Fruit fly (Drosophila melanogaster) ovary, adult (tissue): ENCODE measurements around the gene Ciz1.

Experiments used
- CG17801 ChIP-seq: fragments of 200-800 bp; optimal IDR thresholded peaks from 2 replicates; lab custom pipeline; 2019; ENCODE audit warnings: missing biosample characterization, mild to moderate bottlenecking, missing genetic modification characterization, moderate library complexity; ENCODE audit not compliant: partially characterized antibody

The Ciz1 gene

DNA sequence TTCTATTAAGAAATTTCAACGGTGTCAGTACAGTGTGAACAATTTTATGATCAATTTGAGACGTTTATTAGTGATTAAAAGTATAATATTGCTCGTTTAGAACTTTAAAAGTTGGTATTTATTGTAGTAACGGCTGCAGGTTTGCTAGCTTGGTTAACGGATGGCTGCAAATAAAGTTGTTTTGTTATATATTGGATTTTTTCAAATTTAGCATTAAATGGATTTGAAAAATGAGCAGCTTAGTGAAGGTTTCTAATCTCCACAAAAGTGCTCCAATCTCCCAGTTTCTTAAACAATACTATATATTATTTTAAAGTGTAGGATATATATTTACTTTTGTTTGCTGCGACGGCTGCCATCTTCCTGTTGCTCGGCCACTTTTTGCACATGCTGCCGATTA is 7.6 kb downstream of the Ciz1 start:
- TF ChIP-seq CG17801: no peak

DNA sequence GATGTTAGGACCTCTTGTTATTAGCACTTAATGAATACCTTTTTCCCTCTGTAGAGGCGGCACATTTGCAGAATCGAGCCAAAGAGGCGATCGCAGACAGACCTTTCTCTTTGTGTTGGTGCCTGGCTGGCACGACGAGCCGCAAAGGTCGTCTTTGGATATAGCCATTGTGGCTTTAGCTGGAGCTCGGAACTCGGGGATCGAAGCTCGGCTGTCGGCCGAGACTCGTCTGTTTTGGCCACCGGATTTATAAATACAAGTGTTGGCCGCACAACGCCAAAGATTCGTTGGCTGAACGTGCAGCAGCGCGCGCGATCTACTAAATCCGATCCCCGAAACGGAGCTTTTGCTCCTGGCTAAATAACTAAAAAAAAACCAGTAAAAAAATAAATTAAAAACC is 14.2 kb downstream of the Ciz1 start, which contains the start of gene CG34382:
CG34382 (plus strand) TSS at position 301 of the 400 bp plus-strand sequence.
- no peak for TF ChIP-seq CG17801

DNA sequence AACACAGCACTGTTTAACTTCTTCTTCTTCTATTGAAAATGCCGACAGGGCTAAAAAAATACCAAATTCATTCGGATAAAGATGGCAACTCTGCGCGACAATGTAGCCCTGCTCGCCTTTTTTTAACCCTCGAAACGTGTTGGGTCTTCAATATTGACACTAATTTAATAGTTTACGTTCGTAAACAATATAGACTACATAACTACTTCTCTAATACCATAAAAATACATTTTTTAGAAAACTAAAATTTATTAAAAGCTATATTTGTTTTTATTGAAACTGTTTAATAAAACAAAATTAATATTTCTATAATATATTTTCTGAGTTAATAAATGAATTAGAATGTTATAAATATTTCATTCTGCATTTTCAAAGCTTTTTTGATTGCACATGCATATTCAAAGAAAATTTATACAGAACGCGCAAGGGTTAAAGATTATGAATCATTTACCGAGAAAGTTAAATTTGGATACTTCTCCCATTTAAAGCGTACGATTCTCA is 24.2 kb downstream of the Ciz1 start, which contains the start of the genes Taf2 and CalpB:
Taf2 (minus strand) TSS at position 54 of the 501 bp plus-strand sequence.
CalpB (plus strand) TSS at position 133 of the 501 bp plus-strand sequence.
- TF ChIP-seq CG17801: peak; percentile 93

DNA sequence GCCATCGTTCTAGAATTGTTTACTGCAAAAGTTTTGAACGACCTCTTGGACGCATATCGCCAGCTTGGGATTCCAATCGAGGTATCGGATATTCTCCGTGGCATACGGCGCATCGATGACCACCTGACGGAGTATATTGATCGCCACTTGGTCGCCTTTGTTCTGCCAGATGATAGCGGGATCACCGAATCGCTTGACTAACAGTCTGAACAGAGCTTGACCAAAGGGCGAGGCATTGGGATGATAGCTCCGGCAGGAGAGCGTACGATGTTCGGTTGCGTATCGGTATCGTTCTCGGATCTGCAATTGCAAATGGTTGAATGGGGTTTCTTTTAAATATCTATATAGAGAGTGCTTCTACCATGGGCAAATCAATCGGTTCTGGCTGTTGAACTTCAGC is 29.5 kb downstream of the Ciz1 start:
- no peak for TF ChIP-seq CG17801

DNA sequence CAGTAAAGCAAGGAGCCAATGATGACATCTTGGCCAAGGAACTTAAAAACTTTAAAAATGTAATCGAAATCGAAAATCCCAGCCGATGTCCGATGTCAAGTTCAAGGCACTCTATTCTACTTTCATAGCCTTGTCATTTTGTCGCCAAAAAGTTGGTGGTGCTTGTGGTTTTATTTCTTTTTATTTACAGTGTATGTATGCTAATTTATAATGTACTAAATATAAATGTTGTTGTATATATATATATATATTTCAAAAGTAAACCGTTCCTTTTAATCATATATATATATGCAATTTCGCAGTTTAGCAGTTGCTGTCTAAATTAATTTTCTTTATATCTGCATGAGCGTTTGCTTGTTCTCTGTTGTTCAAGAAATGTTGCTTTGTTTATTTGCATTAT is 30.2 kb downstream of the Ciz1 start, which contains the start of the genes CG6709 and Hez:
CG6709 (minus strand) TSS at position 101 of the 400 bp plus-strand sequence.
Hez (minus strand) TSS at position 101 of the 400 bp plus-strand sequence.
- TF ChIP-seq CG17801: no peak

DNA sequence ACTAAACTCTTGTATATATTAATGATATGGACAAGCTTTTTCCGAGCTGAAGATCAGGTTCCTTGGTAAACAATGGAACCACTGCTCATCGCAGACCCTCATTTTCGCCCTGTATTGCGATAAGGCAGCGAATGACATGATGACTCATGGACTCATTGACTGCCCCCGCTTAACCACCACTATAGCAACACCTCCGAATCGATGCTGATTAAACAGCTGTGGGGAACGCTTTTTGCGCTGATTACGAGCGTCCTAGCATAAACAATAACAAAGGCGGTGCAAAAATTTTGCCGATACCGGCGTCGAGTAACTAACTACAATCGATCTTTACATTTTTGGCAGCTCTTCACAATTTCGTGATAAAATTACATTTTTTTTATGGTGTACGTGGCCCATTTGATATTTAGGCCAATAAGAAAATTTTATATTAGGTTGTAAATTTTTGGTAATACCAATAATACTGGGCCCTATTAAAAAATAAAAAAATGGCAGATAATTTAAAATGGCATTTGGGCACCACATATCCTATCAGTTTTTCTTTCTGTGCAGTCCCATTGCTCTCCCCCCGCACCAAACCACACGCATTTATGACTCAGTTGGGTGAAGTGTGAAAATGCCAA is 32.8 kb downstream of the Ciz1 start:
- TF ChIP-seq CG17801: no peak

DNA sequence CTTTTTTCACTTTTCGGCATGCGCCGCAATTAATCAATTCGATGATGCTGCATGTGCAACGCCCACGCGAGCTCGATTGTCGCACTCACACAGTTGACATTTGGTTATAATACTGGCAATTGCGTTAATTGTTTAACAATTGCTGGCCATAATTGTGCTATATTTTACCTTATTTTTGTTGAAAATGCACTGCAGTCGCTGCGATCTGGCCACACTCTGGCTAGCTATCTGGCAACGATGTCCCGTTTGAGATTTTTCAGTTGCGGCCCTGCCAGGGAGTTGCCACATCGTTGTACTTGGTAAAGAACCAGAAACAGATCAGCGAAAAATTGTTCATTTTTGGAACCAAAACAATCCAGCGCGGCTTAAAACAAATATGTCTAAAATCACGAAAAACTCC is 33.9 kb downstream of the Ciz1 start, which contains the start of the genes CG6707 and CG46387:
CG6707 (minus strand) TSS at position 221 of the 400 bp plus-strand sequence.
CG46387 (plus strand) TSS at position 272 of the 400 bp plus-strand sequence.
- TF ChIP-seq CG17801: peak; percentile 13

DNA sequence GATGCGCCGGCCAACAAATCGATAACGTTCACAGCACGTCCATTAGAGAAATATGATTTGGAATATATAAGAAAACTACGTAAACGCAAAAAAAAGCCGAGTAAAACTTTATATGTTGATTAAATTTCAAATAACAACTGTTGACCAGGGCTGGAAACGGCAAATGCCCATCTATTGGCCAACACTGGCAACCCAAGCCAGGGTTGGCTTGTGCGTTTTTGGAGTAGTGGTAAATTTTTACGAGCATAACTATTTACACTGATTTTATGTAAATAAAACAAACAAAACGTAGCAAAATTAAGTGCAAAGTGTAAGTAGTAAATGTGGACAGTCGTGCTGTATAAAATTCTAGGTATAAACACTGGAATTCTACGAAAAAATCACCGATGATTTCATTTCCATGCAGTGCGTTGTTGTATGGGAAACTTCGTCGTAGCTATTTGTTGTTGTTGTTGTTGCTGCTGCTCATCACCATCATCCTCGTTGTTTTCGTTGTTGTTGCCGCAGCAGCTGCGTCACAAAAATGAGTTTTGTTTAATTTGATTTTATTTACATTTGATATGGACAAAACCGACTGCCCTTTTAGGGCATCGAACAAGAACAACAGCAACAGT is 34.7 kb downstream of the Ciz1 start, which contains the start of gene nudE:
nudE (plus strand) TSS at position 196 of the 614 bp plus-strand sequence.
- peak; percentile 18 for TF ChIP-seq CG17801

DNA sequence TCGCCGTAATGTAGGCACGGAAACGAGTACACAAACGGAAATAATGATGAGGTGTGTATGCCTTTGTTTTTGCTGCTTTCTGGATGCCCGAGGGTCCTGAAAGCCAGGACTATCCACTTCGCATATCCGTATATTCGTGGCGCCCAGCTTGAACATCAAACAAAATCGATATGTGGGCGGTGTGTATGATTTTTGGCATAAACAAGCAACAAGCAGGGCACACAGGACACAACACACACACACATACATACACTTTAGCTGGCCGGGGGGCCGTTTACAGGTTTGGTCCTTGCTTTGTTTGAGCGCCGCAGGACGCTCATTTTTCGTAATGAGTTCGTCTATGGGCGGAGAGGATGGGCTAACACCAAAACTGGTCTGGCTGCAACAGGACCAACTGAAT is 40.5 kb downstream of the Ciz1 start:
- TF ChIP-seq CG17801: no peak

DNA sequence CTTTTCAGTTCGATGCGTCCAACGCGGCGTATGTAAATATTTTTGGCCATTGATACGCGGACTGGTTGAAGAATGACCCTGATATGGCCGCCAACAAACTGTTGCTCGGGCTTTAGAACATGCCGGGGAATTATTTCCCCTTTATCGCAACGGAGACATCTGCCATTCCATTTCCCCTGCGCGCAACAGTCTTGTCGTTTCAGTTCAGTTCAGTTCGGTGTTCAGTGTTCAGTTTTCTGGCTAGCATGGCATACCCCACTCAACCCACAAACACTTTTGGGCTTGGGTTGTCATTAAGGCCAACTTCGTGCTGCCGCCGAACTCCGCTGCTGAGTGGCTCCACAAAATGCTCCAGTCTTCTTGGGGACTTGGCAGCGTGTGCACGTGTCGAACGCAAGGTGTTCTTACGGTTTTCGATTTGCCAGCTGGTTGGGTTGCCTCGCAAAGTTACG is 43.3 kb downstream of the Ciz1 start, which contains the start of gene bma:
bma (plus strand) TSS at position 402 of the 452 bp plus-strand sequence.
- TF ChIP-seq CG17801: no peak
